Worm (Caenorhabditis elegans): ENCODE measurements around the gene orc-3.

orc-3 gene

DNA sequence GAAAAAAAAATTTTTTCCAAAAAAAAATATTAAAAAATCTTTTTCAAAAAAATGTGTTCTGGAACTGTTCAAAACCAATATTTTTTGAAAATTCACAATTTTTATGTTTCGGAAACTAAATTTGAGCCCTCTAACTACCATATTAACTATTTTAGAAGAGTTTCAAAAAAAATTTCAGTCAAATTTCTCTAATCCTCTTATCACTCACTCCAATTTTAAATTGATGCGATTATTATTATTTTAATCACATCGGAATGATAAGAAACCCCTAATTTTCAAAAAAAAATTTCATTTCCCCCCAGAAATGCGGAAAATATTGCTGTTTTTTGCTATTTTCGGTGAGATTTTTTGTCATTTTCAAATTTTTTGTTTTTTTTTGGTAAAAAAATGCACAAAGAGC lies 26.2 kb upstream of the orc-3 start, which contains the start of gene nspg-8:
TSS of gene nspg-8 (plus strand) at position 301 of the 400 bp plus-strand sequence.
- TF ChIP-seq dpff-1 (tag; optimal IDR thresholded peaks at IDR 0.05) (no peak), B0336.3 (GFP tag; IDR thresholded peaks at IDR 0.05) (no peak), unc-62 (GFP tag; optimal IDR thresholded peaks at IDR 0.05) (no peak), madf-3 (GFP tag; IDR thresholded peaks at IDR 0.05) (no peak), T07F8.4 (tag; optimal IDR thresholded peaks at IDR 0.05) (no peak), F55B11.4 (tag; optimal IDR thresholded peaks at IDR 0.05; ENCODE audit: borderline replicate concordance, insufficient read depth) (no peak), egl-18 (GFP tag; IDR thresholded peaks at IDR 0.05) (no peak), C06A6.2 (GFP tag; conservative IDR thresholded peaks at IDR 0.05) (no peak), tbx-9 (tag; optimal IDR thresholded peaks at IDR 0.05; ENCODE audit: borderline replicate concordance) (no peak), bed-1 (GFP tag; IDR thresholded peaks at IDR 0.05) (no peak), ceh-27 (GFP tag; optimal IDR thresholded peaks at IDR 0.05) (no peak), egl-44 (GFP tag; IDR thresholded peaks at IDR 0.05) (no peak), F57A8.1 (GFP tag; optimal IDR thresholded peaks at IDR 0.05) (no peak), nfya-1 (tag; optimal IDR thresholded peaks at IDR 0.05; ENCODE audit: borderline replicate concordance, insufficient read depth) (no peak), atf-7 (tag; optimal IDR thresholded peaks at IDR 0.05) (no peak), ztf-28 (GFP tag; IDR thresholded peaks at IDR 0.05) (no peak), nhr-90 (tag; optimal IDR thresholded peaks at IDR 0.05) (no peak), let-526 (GFP tag; IDR thresholded peaks at IDR 0.05) (no peak), ceh-91 (GFP tag; IDR thresholded peaks at IDR 0.05) (no peak)

DNA sequence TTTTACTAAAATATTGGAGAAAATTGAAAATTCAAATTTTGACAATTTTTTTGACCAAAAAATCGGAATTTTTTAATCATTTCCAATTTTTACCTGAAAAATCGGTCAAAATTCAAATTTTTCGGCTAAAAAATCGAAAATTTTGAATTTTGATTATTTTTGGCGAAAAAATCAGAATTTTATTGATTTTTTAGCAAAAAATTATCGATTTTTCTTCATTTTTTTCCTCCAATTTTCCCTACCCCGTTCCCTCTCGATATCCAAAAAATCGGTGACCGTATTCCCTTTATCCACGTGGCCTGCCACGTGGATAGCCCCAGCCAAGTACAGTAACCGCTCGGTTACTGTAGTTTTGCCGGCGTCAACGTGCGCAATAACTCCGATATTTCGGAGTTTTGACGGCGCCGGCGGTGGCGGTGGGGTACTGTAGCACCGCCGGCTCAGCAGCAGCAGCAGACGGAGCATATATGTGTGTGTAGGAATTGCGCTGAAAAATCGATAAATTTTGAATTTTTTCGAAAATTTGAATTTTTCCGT lies 14.5 kb upstream of the orc-3 start, which contains the start of gene Y119D3B.14:
TSS of gene Y119D3B.14 (minus strand) at position 487 of the 537 bp plus-strand sequence.
- TF ChIP-seq ZK185.1 (tag; optimal IDR thresholded peaks at IDR 0.05; ENCODE audit: poor library complexity, severe bottlenecking) (no peak), unc-62 (GFP tag; optimal IDR thresholded peaks at IDR 0.05) (no peak), ceh-40 (GFP tag; IDR thresholded peaks at IDR 0.05) (no peak), pbrm-1 (GFP tag; IDR thresholded peaks at IDR 0.05) (0 out of 2 replicates have a peak, but pooled peaks have one; percentile 10), lin-54 (GFP tag; optimal IDR thresholded peaks at IDR 0.05) (no peak), let-526 (GFP tag; IDR thresholded peaks at IDR 0.05) (no peak), attf-6 (GFP tag; IDR thresholded peaks at IDR 0.05) (no peak), nfya-1 (tag; optimal IDR thresholded peaks at IDR 0.05; ENCODE audit: borderline replicate concordance, insufficient read depth) (no peak), mcd-1 (GFP tag; IDR thresholded peaks at IDR 0.05) (peak; percentile 32; the same call in 1 of the 2 replicates), xnd-1 (tag; optimal IDR thresholded peaks at IDR 0.05) (no peak), atf-7 (tag; optimal IDR thresholded peaks at IDR 0.05) (no peak)

DNA sequence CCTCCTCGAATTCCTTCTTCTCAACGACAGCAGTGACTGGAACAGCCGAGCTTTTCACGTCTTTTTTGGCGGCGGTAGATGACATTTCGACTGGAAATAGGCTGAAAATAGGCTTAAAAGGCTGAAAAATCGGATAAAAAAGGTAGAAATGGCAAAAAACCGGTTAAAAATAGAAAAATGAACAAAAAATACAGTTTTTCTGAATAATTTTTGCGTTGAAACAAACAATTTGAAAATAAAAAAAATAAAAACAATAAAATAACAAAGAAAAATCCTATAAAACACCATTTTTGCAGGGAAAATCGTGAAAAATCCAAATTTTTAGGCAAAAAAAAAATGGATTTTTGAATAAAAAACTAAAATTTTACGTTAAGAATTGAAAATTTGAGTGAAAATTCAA lies 11.7 kb upstream of the orc-3 start, which contains the start of gene dss-1:
TSS of gene dss-1 (minus strand) at position 101 of the 400 bp plus-strand sequence.
- no peak for TF ChIP-seq let-526 (GFP tag; IDR thresholded peaks at IDR 0.05)

DNA sequence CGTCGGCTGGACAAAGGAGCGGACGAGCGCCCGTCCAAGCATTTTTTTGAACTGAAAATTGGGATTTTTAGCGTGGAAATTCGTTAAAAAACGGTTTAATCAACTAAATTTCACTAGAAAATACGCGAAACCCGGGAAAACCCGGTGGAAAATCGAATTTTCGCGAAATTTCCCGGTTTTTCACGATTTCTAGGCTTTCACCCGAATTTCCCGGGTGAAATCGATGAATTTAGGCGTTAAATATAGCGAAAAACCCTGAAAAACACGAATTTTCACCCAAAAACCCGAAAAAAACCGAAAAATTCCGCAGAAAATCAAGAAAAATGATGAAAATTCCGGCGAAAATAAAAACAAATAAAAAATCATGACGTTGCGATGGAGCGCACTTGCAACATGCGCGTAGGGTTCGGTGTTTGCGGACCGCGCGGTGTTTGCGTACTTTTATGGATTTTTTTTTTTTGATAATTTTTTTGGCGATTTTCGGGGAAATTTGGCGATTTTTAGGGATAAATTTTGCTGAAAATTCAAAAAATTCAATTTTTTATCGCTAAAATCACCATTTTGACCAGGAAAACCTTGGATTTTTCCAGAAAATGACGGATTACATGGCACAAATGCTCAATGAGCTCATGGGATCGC lies 5.9 kb upstream of the orc-3 start, which contains the start of the genes mrpl-45 and Y119D3B.12:
TSS of gene mrpl-45 (minus strand) at position 51 of the 639 bp plus-strand sequence.
TSS of gene Y119D3B.12 (plus strand) at position 589 of the 639 bp plus-strand sequence.
- TF ChIP-seq snpc-1.3 (tag; optimal IDR thresholded peaks at IDR 0.05; ENCODE audit: insufficient read depth) (peak; percentile 63), egrh-3 (GFP tag; IDR thresholded peaks at IDR 0.05) (no peak), tlf-1 (GFP tag; optimal IDR thresholded peaks at IDR 0.05) (peak; percentile 17), mel-28 (tag; optimal IDR thresholded peaks at IDR 0.05; ENCODE audit: borderline replicate concordance) (no peak), fkh-3 (tag; optimal IDR thresholded peaks at IDR 0.05) (no peak), nhr-120 (GFP tag; IDR thresholded peaks at IDR 0.05) (no peak), ets-4 (GFP tag; optimal IDR thresholded peaks at IDR 0.05) (no peak), lin-35 (GFP tag; optimal IDR thresholded peaks at IDR 0.05) (peak in 1 of 3 experiments; percentile 71), ccch-3 (GFP tag; optimal IDR thresholded peaks at IDR 0.05) (no peak), ekl-4 (GFP tag; IDR thresholded peaks at IDR 0.05) (0 out of 2 replicates have a peak, but pooled peaks have one; percentile 55), die-1 (tag; optimal IDR thresholded peaks at IDR 0.05) (no peak), Y56A3A.18 (GFP tag; IDR thresholded peaks at IDR 0.05) (no peak), ztf-3 (GFP tag; optimal IDR thresholded peaks at IDR 0.05) (no peak), sea-2 (GFP tag; IDR thresholded peaks at IDR 0.05) (no peak), zim-3 (tag; optimal IDR thresholded peaks at IDR 0.05) (no peak), rpc-1 (optimal IDR thresholded peaks at IDR 0.05) (no peak), rpc-1 (tag; optimal IDR thresholded peaks at IDR 0.05) (no peak)
